Fruit fly (Drosophila melanogaster): ENCODE measurements around the gene CG43773.

The CG43773 gene

dm6 chr2L:4031203-4032096 lies 24.0 kb downstream of the CG43773 start, which contains the start of gene ed (continued):
- TF ChIP-seq eve (GFP tag; optimal IDR thresholded peaks at IDR 0.05) (peak in 1 of 2 experiments; percentile 14), CG34224 (GFP tag; IDR thresholded peaks at IDR 0.05; ENCODE audit: partially characterized antibody) (no peak), Blimp-1 (GFP tag; optimal IDR thresholded peaks at IDR 0.05) (no peak), CG2120 (GFP tag; optimal IDR thresholded peaks at IDR 0.05) (no peak), CG18619 (GFP tag; optimal IDR thresholded peaks at IDR 0.05) (peak; percentile 44), toy (GFP tag; IDR thresholded peaks at IDR 0.05) (no peak), Meics (GFP tag; optimal IDR thresholded peaks at IDR 0.05) (no peak), da (GFP tag; optimal IDR thresholded peaks at IDR 0.05) (no peak), CG13123 (GFP tag; optimal IDR thresholded peaks at IDR 0.05) (no peak), grau (tag; optimal IDR thresholded peaks at IDR 0.05) (no peak), CG18011 (GFP tag; optimal IDR thresholded peaks at IDR 0.05) (peak; percentile 30), CG8281 (tag; optimal IDR thresholded peaks at IDR 0.05) (no peak), NfI (GFP tag; optimal IDR thresholded peaks at IDR 0.05) (peak; percentile 1), pzg (GFP tag; optimal IDR thresholded peaks at IDR 0.05) (no peak), psq (GFP tag; optimal IDR thresholded peaks at IDR 0.05) (peak; percentile 20), Sox100B (GFP tag; optimal IDR thresholded peaks at IDR 0.05) (peak; percentile 4), Awh (GFP tag; IDR thresholded peaks at IDR 0.05) (no peak), CG11085 (GFP tag; IDR thresholded peaks at IDR 0.05) (no peak), CG1602 (GFP tag; optimal IDR thresholded peaks at IDR 0.05) (no peak), CG4282 (GFP tag; optimal IDR thresholded peaks at IDR 0.05) (no peak), CG2678 (tag; optimal IDR thresholded peaks at IDR 0.05) (peak; percentile 8), CG17568 (GFP tag; optimal IDR thresholded peaks at IDR 0.05) (peak; percentile 55), Sry-δ (GFP tag; optimal IDR thresholded peaks at IDR 0.05) (no peak), Aef1 (GFP tag; IDR thresholded peaks at IDR 0.05) (no peak), CG12744 (GFP tag; optimal IDR thresholded peaks at IDR 0.05) (no peak), az2 (GFP tag; optimal IDR thresholded peaks at IDR 0.05) (no peak), ken (GFP tag; IDR thresholded peaks at IDR 0.05) (no peak), Atf6 (GFP tag; IDR thresholded peaks at IDR 0.05) (no peak), tna (GFP tag; IDR thresholded peaks at IDR 0.05; ENCODE audit: partially characterized antibody) (no peak), zfh2 (GFP tag; optimal IDR thresholded peaks at IDR 0.05) (no peak), CG10462 (GFP tag; optimal IDR thresholded peaks at IDR 0.05) (no peak), Ets65A (GFP tag) (peak; percentile 3), CkIIα-i1 (GFP tag; IDR thresholded peaks at IDR 0.05) (no peak), CG4424 (GFP tag; optimal IDR thresholded peaks at IDR 0.05) (no peak), CG7963 (GFP tag; IDR thresholded peaks at IDR 0.05; ENCODE audit: partially characterized antibody) (no peak), gem (tag; optimal IDR thresholded peaks at IDR 0.05) (no peak), sd (tag; optimal IDR thresholded peaks at IDR 0.05) (no peak), CG16813 (GFP tag; IDR thresholded peaks at IDR 0.05; ENCODE audit: partially characterized antibody) (no peak), NK7.1 (GFP tag; optimal IDR thresholded peaks at IDR 0.05) (no peak), so (GFP tag; IDR thresholded peaks at IDR 0.05) (no peak; the same call in 2 of the 3 replicates), ro (GFP tag; IDR thresholded peaks at IDR 0.05) (no peak), CG30431 (GFP tag; optimal IDR thresholded peaks at IDR 0.05) (no peak), Camta (GFP tag; optimal IDR thresholded peaks at IDR 0.05) (no peak), ato (GFP tag; IDR thresholded peaks at IDR 0.05; ENCODE audit: partially characterized antibody) (0 out of 2 replicates have a peak, but pooled peaks have one; percentile 24), CG7987 (GFP tag; optimal IDR thresholded peaks at IDR 0.05) (peak; percentile 18), ac (GFP tag; optimal IDR thresholded peaks at IDR 0.05) (no peak), CG14441 (GFP tag; IDR thresholded peaks at IDR 0.05) (no peak), vnd (GFP tag; IDR thresholded peaks at IDR 0.05; ENCODE audit: partially characterized antibody) (no peak), sqz (GFP tag; optimal IDR thresholded peaks at IDR 0.05) (peak; percentile 89)

Data from whole organism, embryonic.